Fruit fly (Drosophila melanogaster): Measurements from ENCODE around the gene timeout.

timeout gene

DNA sequence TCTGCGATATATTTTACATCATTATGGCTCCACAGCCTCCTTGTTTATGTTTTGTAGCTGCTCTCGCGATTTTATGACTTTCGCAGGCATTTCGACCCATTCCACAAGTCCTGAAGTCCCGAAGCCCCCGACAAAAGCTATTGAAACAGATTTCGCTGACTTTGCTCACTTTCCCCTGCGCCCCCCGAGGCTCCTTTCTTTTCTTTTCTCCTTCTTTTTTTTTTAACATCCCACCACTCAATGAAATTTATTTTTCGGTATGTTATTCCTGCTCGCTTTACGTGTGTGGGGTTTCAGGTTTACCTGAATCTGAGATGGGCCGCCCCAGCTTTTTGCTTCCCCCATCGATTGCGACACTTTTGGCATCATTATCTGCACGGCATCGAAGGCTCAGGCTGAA, 6.1 kb upstream of the timeout start:
- no peak for TF ChIP-seq CG32264 (GFP tag; optimal IDR thresholded peaks at IDR 0.05)
- no peak for TF ChIP-seq OdsH (GFP tag; optimal IDR thresholded peaks at IDR 0.05)
- no peak for TF ChIP-seq pan (optimal IDR thresholded peaks at IDR 0.05)

DNA sequence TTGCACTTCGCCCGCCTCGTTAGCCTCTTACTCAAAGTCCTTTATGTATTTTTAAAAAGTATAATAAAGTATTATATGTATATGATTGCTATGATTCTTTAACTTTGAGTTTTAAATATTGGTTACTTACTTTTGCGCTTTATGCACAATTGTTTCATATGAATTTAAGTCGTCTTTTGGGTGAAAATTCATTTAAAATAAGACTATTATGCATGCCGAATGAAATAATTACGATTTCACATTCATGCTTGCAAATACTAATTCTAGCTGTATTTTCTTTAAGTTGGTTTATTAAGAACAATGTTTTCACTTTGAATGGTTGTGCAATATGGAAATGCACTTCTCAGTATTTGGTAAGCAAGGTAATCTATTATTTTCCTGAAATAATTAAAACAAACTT, 2.5 kb upstream of the timeout start, which contains the start of gene CG43063:
Gene CG43063 (plus strand): TSS at position 301 of the 400 bp plus-strand sequence.
- TF ChIP-seq HLH106 (tag; optimal IDR thresholded peaks at IDR 0.05) (no peak), Dfd (GFP tag; optimal IDR thresholded peaks at IDR 0.05) (no peak), psq (GFP tag; optimal IDR thresholded peaks at IDR 0.05) (no peak), Jra (GFP tag; optimal IDR thresholded peaks at IDR 0.05) (no peak), Abd-B (GFP tag; optimal IDR thresholded peaks at IDR 0.05) (no peak), Hr83 (GFP tag; optimal IDR thresholded peaks at IDR 0.05; ENCODE audit: poor library complexity, severe bottlenecking) (no peak), brk (GFP tag; optimal IDR thresholded peaks at IDR 0.05) (no peak), usp (GFP tag; optimal IDR thresholded peaks at IDR 0.05) (no peak)

DNA sequence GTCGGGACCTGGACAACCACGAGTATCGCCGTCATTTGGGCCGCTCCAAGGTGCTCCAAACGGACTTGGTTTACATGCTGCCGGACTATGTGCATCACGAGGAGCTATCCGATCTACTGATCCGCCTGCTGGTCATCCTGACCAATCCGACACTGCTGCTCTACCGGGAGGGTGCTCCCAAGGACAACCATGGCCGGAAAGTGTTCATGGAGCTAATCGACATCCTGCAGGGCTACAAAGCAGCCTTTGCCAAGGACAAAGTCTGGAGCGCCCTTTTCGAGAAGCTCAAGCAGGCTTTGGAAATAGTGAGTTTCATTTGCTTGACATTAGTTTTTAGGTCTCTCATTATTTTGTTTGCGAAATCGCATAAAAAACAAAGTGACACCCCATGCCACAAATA, 491 bp downstream of the timeout start, which contains the start of gene CG34308:
Gene CG34308 (plus strand): TSS at position 301 of the 400 bp plus-strand sequence.
- no peak for TF ChIP-seq Hnf4 (GFP tag; optimal IDR thresholded peaks at IDR 0.05)
- TF ChIP-seq Jra (GFP tag; optimal IDR thresholded peaks at IDR 0.05), result no peak
- no peak for TF ChIP-seq pan (optimal IDR thresholded peaks at IDR 0.05)
- no peak for TF ChIP-seq Myc (optimal IDR thresholded peaks at IDR 0.05)
- no peak for TF ChIP-seq CrebA (GFP tag; optimal IDR thresholded peaks at IDR 0.05; ENCODE audit: borderline replicate concordance)
- no peak for TF ChIP-seq woc (GFP tag; optimal IDR thresholded peaks at IDR 0.05)
- TF ChIP-seq Hr83 (GFP tag; optimal IDR thresholded peaks at IDR 0.05; ENCODE audit: poor library complexity, severe bottlenecking), result no peak

DNA sequence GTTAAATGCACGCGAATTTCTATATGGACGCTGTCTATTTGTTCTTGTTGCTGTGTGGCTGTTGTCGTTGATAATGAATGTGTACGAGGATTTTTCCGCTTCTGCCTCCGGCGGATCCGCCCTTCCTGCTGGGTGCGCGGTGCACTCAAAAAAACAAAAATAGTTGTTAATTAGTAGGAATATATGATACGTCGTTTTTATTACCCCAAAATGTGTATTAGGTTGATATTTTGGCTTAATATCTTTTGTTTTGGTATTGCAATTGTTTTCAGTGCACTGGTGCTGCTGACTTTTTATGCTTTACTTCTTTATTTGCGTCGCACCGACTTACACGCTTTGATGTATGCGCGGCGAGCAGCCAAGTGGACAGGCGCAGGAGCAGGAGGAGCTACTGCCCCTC, 3.2 kb downstream of the timeout start:
- no peak for TF ChIP-seq Rel (GFP tag; optimal IDR thresholded peaks at IDR 0.05)
- no peak for TF ChIP-seq Rel (tag; optimal IDR thresholded peaks at IDR 0.05)
- no peak for TF ChIP-seq Myc (optimal IDR thresholded peaks at IDR 0.05)
- no peak for TF ChIP-seq Dfd (GFP tag; optimal IDR thresholded peaks at IDR 0.05)
- TF ChIP-seq OdsH (GFP tag; optimal IDR thresholded peaks at IDR 0.05), result no peak
- no peak for TF ChIP-seq foxo (GFP tag; optimal IDR thresholded peaks at IDR 0.05)
- no peak for TF ChIP-seq HLH106 (tag; optimal IDR thresholded peaks at IDR 0.05)

DNA sequence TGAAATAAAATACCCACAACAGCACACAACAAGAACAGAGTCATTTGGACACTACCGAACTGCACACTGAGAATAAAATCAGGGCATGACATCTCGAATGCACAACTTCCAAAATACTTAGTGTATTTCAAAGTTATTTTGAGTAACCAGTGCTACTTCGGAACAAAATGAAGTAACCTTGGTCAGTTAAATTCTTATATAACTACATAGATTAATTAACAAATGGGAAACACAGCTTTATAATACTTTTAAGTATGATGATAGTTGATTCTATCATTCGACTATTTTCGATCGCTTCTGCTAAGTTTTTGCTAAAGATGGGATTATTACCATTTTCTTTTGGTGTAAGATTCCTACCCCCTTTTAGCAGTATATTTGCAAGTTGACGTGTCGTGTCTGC, 29.3 kb downstream of the timeout start:
- TF ChIP-seq Sp1 (GFP tag; optimal IDR thresholded peaks at IDR 0.05) (no peak), woc (GFP tag; optimal IDR thresholded peaks at IDR 0.05) (no peak), Mio (GFP tag; optimal IDR thresholded peaks at IDR 0.05) (no peak)

DNA sequence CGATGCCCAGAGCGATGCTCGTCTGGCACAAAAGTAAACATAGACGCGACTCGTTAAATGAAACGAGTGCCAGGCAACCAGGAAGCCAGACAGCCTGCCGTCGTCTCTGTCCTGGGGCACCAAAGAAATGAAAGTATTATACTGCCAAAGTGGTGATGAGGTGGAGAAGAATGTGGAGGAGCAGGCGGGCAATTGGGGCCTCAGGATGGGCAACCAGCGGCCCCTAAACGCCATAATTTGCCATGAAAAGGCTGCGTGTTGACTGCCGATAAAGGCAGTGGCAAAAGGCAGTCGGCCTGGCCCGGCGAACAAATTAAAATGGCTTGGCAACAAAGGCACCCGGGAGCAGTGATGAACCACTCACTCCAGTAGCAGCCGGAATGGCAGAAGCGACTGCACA, 40.5 kb downstream of the timeout start:
- no peak for TF ChIP-seq brk (GFP tag; optimal IDR thresholded peaks at IDR 0.05)
- TF ChIP-seq foxo (GFP tag; optimal IDR thresholded peaks at IDR 0.05), result no peak
- no peak for TF ChIP-seq lola (GFP tag; optimal IDR thresholded peaks at IDR 0.05)
- TF ChIP-seq Hr83 (GFP tag; optimal IDR thresholded peaks at IDR 0.05; ENCODE audit: poor library complexity, severe bottlenecking), result no peak
- no peak for TF ChIP-seq N (GFP tag; optimal IDR thresholded peaks at IDR 0.05)
- no peak for TF ChIP-seq Rel (GFP tag; optimal IDR thresholded peaks at IDR 0.05)
- no peak for TF ChIP-seq Rel (tag; optimal IDR thresholded peaks at IDR 0.05)
- no peak for TF ChIP-seq dmrt93B (GFP tag; optimal IDR thresholded peaks at IDR 0.05)
- no peak for TF ChIP-seq psq (GFP tag; optimal IDR thresholded peaks at IDR 0.05)
- TF ChIP-seq br (GFP tag; optimal IDR thresholded peaks at IDR 0.05), result no peak
- no peak for TF ChIP-seq Dif (GFP tag; optimal IDR thresholded peaks at IDR 0.05; ENCODE audit: partially characterized antibody)
- TF ChIP-seq tai (GFP tag; optimal IDR thresholded peaks at IDR 0.05), result no peak
- no peak for TF ChIP-seq dsf (GFP tag; optimal IDR thresholded peaks at IDR 0.05; ENCODE audit: borderline replicate concordance)
- no peak for TF ChIP-seq OdsH (GFP tag; optimal IDR thresholded peaks at IDR 0.05)
- no peak for TF ChIP-seq Hr78 (GFP tag; optimal IDR thresholded peaks at IDR 0.05)
- TF ChIP-seq Myc (optimal IDR thresholded peaks at IDR 0.05), result no peak
- TF ChIP-seq sage (GFP tag; optimal IDR thresholded peaks at IDR 0.05), result no peak

DNA sequence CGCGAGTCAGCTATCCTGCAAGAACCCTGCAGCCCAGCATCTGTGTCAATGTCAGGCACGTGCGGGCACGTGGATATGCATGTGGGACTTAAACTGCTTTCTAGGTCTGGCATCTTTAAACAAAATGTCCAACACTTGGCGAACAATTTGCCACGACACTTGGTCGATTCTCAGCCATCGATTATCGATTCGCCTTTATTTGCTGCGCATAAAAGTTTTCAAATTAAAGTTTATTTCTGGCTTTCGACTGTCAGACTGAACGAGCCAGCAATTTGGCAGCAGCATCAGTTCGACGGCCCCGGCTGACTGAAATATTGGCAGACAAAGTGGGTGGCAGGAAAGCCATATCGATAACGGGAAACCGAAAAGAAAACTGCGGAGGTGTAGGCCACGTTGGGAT, 49.7 kb downstream of the timeout start:
- TF ChIP-seq Dfd (GFP tag; optimal IDR thresholded peaks at IDR 0.05), result no peak
- TF ChIP-seq dl (GFP tag; optimal IDR thresholded peaks at IDR 0.05; ENCODE audit: insufficient read depth in 1 of 2, partially characterized antibody in 2 of 2), result no peak
- TF ChIP-seq Jra (GFP tag; optimal IDR thresholded peaks at IDR 0.05), result no peak
- no peak for TF ChIP-seq foxo (GFP tag; optimal IDR thresholded peaks at IDR 0.05)
- TF ChIP-seq Mio (GFP tag; optimal IDR thresholded peaks at IDR 0.05), result no peak
- no peak for TF ChIP-seq Hr83 (GFP tag; optimal IDR thresholded peaks at IDR 0.05; ENCODE audit: poor library complexity, severe bottlenecking)
- TF ChIP-seq CG9705 (GFP tag; optimal IDR thresholded peaks at IDR 0.05), result no peak
- no peak for TF ChIP-seq Dif (GFP tag; optimal IDR thresholded peaks at IDR 0.05; ENCODE audit: partially characterized antibody)
- no peak for TF ChIP-seq dsf (GFP tag; optimal IDR thresholded peaks at IDR 0.05; ENCODE audit: borderline replicate concordance)
- no peak for TF ChIP-seq woc (GFP tag; optimal IDR thresholded peaks at IDR 0.05)
- TF ChIP-seq HLH106 (tag; optimal IDR thresholded peaks at IDR 0.05), result no peak
- no peak for TF ChIP-seq dmrt93B (GFP tag; optimal IDR thresholded peaks at IDR 0.05)
- no peak for TF ChIP-seq Sp1 (GFP tag; optimal IDR thresholded peaks at IDR 0.05)
- no peak for TF ChIP-seq Rel (GFP tag; optimal IDR thresholded peaks at IDR 0.05)
- TF ChIP-seq Rel (tag; optimal IDR thresholded peaks at IDR 0.05), result no peak

All from whole organism, wandering third instar larva.